Fruit fly (Drosophila melanogaster): ENCODE data around the gene Gs1.

- TF ChIP-seq CG15336 (GFP tag; IDR thresholded peaks at IDR 0.05) (no peak), vri (GFP tag; optimal IDR thresholded peaks at IDR 0.05) (no peak), CG11902 (GFP tag; optimal IDR thresholded peaks at IDR 0.05) (no peak), achi (GFP tag; optimal IDR thresholded peaks at IDR 0.05) (no peak), acj6 (GFP tag; optimal IDR thresholded peaks at IDR 0.05) (no peak)
Observed at dm6 chr2L:162208-162607, 30.3 kb downstream of the Gs1 start.
